Fruit fly (Drosophila melanogaster) whole organism, embryonic: ENCODE measurements around the gene caz.

ENCODE experiments used
- Atf6 ChIP-seq: fragments of 200-800 bp; sonication (Bioruptor generic); IDR thresholded peaks from 2 replicates; pipeline ENCODE4 v1.3.6; 2022; ENCODE audit warnings: missing biosample characterization, missing genetic modification characterization
- B-H2 ChIP-seq: fragments of 200-800 bp; sonication (Bioruptor generic); optimal IDR thresholded peaks from 2 replicates; lab custom pipeline; 2018; ENCODE audit warnings: missing biosample characterization, mild to moderate bottlenecking, missing genetic modification characterization
- CG10267 ChIP-seq: fragments of 200-800 bp; sonication (Bioruptor generic); optimal IDR thresholded peaks from 2 replicates; lab custom pipeline; 2018; ENCODE audit warnings: missing biosample characterization, mild to moderate bottlenecking, missing genetic modification characterization, moderate library complexity
- CG10431 ChIP-seq: fragments of 200-800 bp; sonication (Bioruptor generic); optimal IDR thresholded peaks from 3 replicates; lab custom pipeline; 2018; ENCODE audit warnings: missing biosample characterization, mild to moderate bottlenecking, missing genetic modification characterization
- CG10565 ChIP-seq: fragments of 200-800 bp; sonication (Bioruptor generic); optimal IDR thresholded peaks from 3 replicates; lab custom pipeline; 2016; ENCODE audit warnings: missing biosample characterization, mild to moderate bottlenecking, missing genetic modification characterization
- CG11247 ChIP-seq: fragments of 200-800 bp; sonication (Bioruptor generic); IDR thresholded peaks from 2 replicates; pipeline ENCODE4 v1.3.6; 2022; ENCODE audit warnings: missing biosample characterization, missing genetic modification characterization
- CG12391 ChIP-seq: fragments of 200-800 bp; sonication (Bioruptor generic); optimal IDR thresholded peaks from 3 replicates; lab custom pipeline; 2018; ENCODE audit warnings: missing biosample characterization, mild to moderate bottlenecking, missing genetic modification characterization, moderate library complexity
- CG14710 ChIP-seq: fragments of 200-800 bp; sonication (Bioruptor generic); optimal IDR thresholded peaks from 3 replicates; lab custom pipeline; 2019; ENCODE audit warnings: missing biosample characterization, mild to moderate bottlenecking, missing genetic modification characterization, moderate library complexity
- CG14860 ChIP-seq: fragments of 200-800 bp; sonication (Bioruptor generic); IDR thresholded peaks from 3 replicates; pipeline ENCODE4 v1.3.6; 2022; ENCODE audit warnings: missing biosample characterization, missing genetic modification characterization; ENCODE audit not compliant: partially characterized antibody
- CG2199 ChIP-seq: fragments of 200-800 bp; sonication (Bioruptor generic); IDR thresholded peaks from 3 replicates; pipeline ENCODE4 v1.3.6; 2022; ENCODE audit warnings: missing biosample characterization, missing genetic modification characterization
- CG2202 ChIP-seq: fragments of 200-800 bp; sonication (Bioruptor generic); optimal IDR thresholded peaks from 2 replicates; lab custom pipeline; 2018; ENCODE audit warnings: missing biosample characterization, mild to moderate bottlenecking, missing genetic modification characterization
- CG32532 ChIP-seq: fragments of 200-800 bp; sonication (Bioruptor generic); IDR thresholded peaks from 2 replicates; pipeline ENCODE4 v1.3.6; 2022; ENCODE audit warnings: missing biosample characterization, missing genetic modification characterization
- CG5245 ChIP-seq: fragments of 200-800 bp; sonication (Bioruptor generic); optimal IDR thresholded peaks from 3 replicates; lab custom pipeline; 2016; ENCODE audit warnings: missing biosample characterization, missing genetic modification characterization
- CG7372 ChIP-seq: fragments of 200-800 bp; sonication (Bioruptor generic); IDR thresholded peaks from 2 replicates; pipeline ENCODE4 v1.3.6; 2022; ENCODE audit warnings: missing biosample characterization, missing genetic modification characterization
- CG9727 ChIP-seq: fragments of 200-800 bp; sonication (Bioruptor generic); optimal IDR thresholded peaks from 3 replicates; lab custom pipeline; 2017; ENCODE audit warnings: missing biosample characterization, mild to moderate bottlenecking, missing genetic modification characterization
- D19A ChIP-seq: fragments of 200-800 bp; optimal IDR thresholded peaks from 3 replicates; lab custom pipeline; 2019; ENCODE audit warnings: missing biosample characterization, mild to moderate bottlenecking, missing genetic modification characterization, moderate library complexity
- Dll ChIP-seq: fragments of 200-800 bp; sonication (Bioruptor generic); IDR thresholded peaks from 4 replicates; pipeline ENCODE4 v1.3.6; 2022; ENCODE audit warnings: missing biosample characterization, missing genetic modification characterization; ENCODE audit not compliant: partially characterized antibody
- Dp ChIP-seq: fragments of 200-800 bp; sonication (Bioruptor generic); optimal IDR thresholded peaks from 2 replicates; lab custom pipeline; 2018; ENCODE audit warnings: missing biosample characterization, mild to moderate bottlenecking, missing genetic modification characterization, moderate library complexity
- HLH4C ChIP-seq: fragments of 200-800 bp; sonication (Bioruptor generic); IDR thresholded peaks from 3 replicates; pipeline ENCODE4 v1.3.6; 2022; ENCODE audit warnings: missing biosample characterization, missing genetic modification characterization; ENCODE audit not compliant: partially characterized antibody
- HmgZ ChIP-seq: fragments of 200-800 bp; sonication (Bioruptor generic); optimal IDR thresholded peaks from 2 replicates; lab custom pipeline; 2018; ENCODE audit warnings: missing biosample characterization, mild to moderate bottlenecking, missing genetic modification characterization
- Hr51 ChIP-seq, 2 experiments: fragments of 200-800 bp; sonication (Bioruptor generic); optimal IDR thresholded peaks; 2 replicates in 1 of 2; 3 replicates in 1 of 2; lab custom pipeline; 2016 to 2018; ENCODE audit warnings: missing biosample characterization in 2 of 2, missing genetic modification characterization in 2 of 2, mild to moderate bottlenecking in 1 of 2, moderate library complexity in 1 of 2
- MESR4 ChIP-seq: fragments of 200-800 bp; sonication (Bioruptor generic); optimal IDR thresholded peaks from 2 replicates; lab custom pipeline; 2018; ENCODE audit warnings: missing biosample characterization, mild to moderate bottlenecking, missing genetic modification characterization, moderate library complexity
- Neu2 ChIP-seq: fragments of 200-800 bp; sonication (Bioruptor generic); optimal IDR thresholded peaks from 3 replicates; lab custom pipeline; 2016; ENCODE audit warnings: missing biosample characterization, missing genetic modification characterization, borderline replicate concordance
- Opbp ChIP-seq: fragments of 200-800 bp; sonication (Bioruptor generic); IDR thresholded peaks from 3 replicates; pipeline ENCODE4 v1.3.6; 2022; ENCODE audit warnings: missing biosample characterization, missing genetic modification characterization; ENCODE audit not compliant: partially characterized antibody
- Pdp1 ChIP-seq, 2 experiments: fragments of 200-800 bp; sonication (Bioruptor generic); optimal IDR thresholded peaks; 3 replicates each; lab custom pipeline; 2016; ENCODE audit warnings: missing biosample characterization in 2 of 2, missing genetic modification characterization in 2 of 2, mild to moderate bottlenecking in 1 of 2, moderate library complexity in 1 of 2
- Rfx ChIP-seq: fragments of 200-800 bp; sonication (Bioruptor generic); IDR thresholded peaks from 2 replicates; pipeline ENCODE4 v1.3.6; 2022; ENCODE audit warnings: missing biosample characterization, missing genetic modification characterization
- Sin3A ChIP-seq: fragments of >200 bp; optimal IDR thresholded peaks from 2 replicates; lab custom pipeline; 2018
- Sry-δ ChIP-seq: fragments of 200-800 bp; sonication (Bioruptor generic); optimal IDR thresholded peaks from 2 replicates; lab custom pipeline; 2016; ENCODE audit warnings: missing biosample characterization, missing genetic modification characterization
- Stat92E ChIP-seq, 3 experiments: fragments of >200 bp in 2 of 3; fragments of 200-800 bp in 1 of 3; sonication (Bioruptor generic) in 1 of 3; optimal IDR thresholded peaks; 2 replicates each; lab custom pipeline; 2017 to 2019; ENCODE audit warnings: missing biosample characterization in 3 of 3, missing genetic modification characterization in 3 of 3, mild to moderate bottlenecking in 1 of 3, moderate library complexity in 1 of 3
- amos ChIP-seq: fragments of 200-800 bp; sonication (Bioruptor generic); IDR thresholded peaks from 2 replicates; pipeline ENCODE4 v1.3.6; 2022; ENCODE audit warnings: missing biosample characterization, missing genetic modification characterization; ENCODE audit not compliant: partially characterized antibody
- bab2 ChIP-seq: fragments of 200-800 bp; sonication (Bioruptor generic); optimal IDR thresholded peaks from 2 replicates; lab custom pipeline; 2016; ENCODE audit warnings: missing biosample characterization, missing genetic modification characterization
- corto ChIP-seq: fragments of 200-800 bp; sonication (Bioruptor generic); optimal IDR thresholded peaks from 2 replicates; lab custom pipeline; 2016; ENCODE audit warnings: missing biosample characterization, mild to moderate bottlenecking, missing genetic modification characterization, moderate library complexity
- crp ChIP-seq, 2 experiments: fragments of 200-800 bp; sonication (Bioruptor generic); optimal IDR thresholded peaks; 2 replicates in 1 of 2; 3 replicates in 1 of 2; lab custom pipeline; 2017; ENCODE audit warnings: missing biosample characterization in 2 of 2, missing genetic modification characterization in 2 of 2, mild to moderate bottlenecking in 1 of 2, moderate library complexity in 1 of 2
- gcm ChIP-seq: fragments of 200-800 bp; sonication (Bioruptor generic); optimal IDR thresholded peaks from 2 replicates; lab custom pipeline; 2019; ENCODE audit warnings: missing biosample characterization, mild to moderate bottlenecking, missing genetic modification characterization, moderate library complexity
- ind ChIP-seq: fragments of 200-800 bp; sonication (Bioruptor generic); optimal IDR thresholded peaks from 3 replicates; lab custom pipeline; 2016; ENCODE audit warnings: missing biosample characterization, missing genetic modification characterization
- knrl ChIP-seq: fragments of 200-800 bp; sonication (Bioruptor generic); IDR thresholded peaks from 3 replicates; pipeline ENCODE4 v1.3.6; 2022; ENCODE audit warnings: missing biosample characterization, missing genetic modification characterization; ENCODE audit not compliant: partially characterized antibody
- lmd ChIP-seq: fragments of 200-800 bp; sonication (Bioruptor generic); IDR thresholded peaks from 2 replicates; pipeline ENCODE4 v1.3.6; 2022; ENCODE audit warnings: missing biosample characterization, missing genetic modification characterization
- nerfin-2 ChIP-seq: fragments of 200-800 bp; sonication (Bioruptor generic); IDR thresholded peaks from 2 replicates; pipeline ENCODE4 v1.3.6; 2022; ENCODE audit warnings: missing biosample characterization, missing genetic modification characterization; ENCODE audit not compliant: partially characterized antibody
- nom ChIP-seq: fragments of 200-800 bp; sonication (Bioruptor generic); optimal IDR thresholded peaks from 2 replicates; lab custom pipeline; 2017; ENCODE audit warnings: missing biosample characterization, missing genetic modification characterization, mild to moderate bottlenecking, moderate library complexity, missing genetic modification reagents
- prd ChIP-seq, 3 experiments: fragments of >200 bp in 2 of 3; fragments of 200-800 bp in 1 of 3; sonication (Bioruptor generic) in 1 of 3; optimal IDR thresholded peaks in 2 of 3; IDR thresholded peaks in 1 of 3; 2 replicates in 2 of 3; 3 replicates in 1 of 3; pipeline versions ENCODE4 v1.3.6 to Lab custom; 2017 to 2022; ENCODE audit warnings: missing biosample characterization in 1 of 3, missing genetic modification characterization in 1 of 3
- salm ChIP-seq: fragments of 200-800 bp; sonication (Bioruptor generic); optimal IDR thresholded peaks from 2 replicates; lab custom pipeline; 2018; ENCODE audit warnings: missing biosample characterization, mild to moderate bottlenecking, missing genetic modification characterization
- sc ChIP-seq, 3 experiments: fragments of >200 bp in 2 of 3; fragments of 200-800 bp in 1 of 3; sonication (Bioruptor generic) in 1 of 3; optimal IDR thresholded peaks; 2 replicates in 2 of 3; 3 replicates in 1 of 3; lab custom pipeline; 2017; ENCODE audit warnings: mild to moderate bottlenecking in 1 of 3, missing biosample characterization in 1 of 3, missing genetic modification characterization in 1 of 3, missing genetic modification reagents in 1 of 3
- sens ChIP-seq: fragments of 200-800 bp; sonication (Bioruptor generic); peaks from one replicate; lab custom pipeline; 2016; ENCODE audit warnings: missing biosample characterization, missing genetic modification characterization
- tgo ChIP-seq: fragments of 200-800 bp; sonication (Bioruptor generic); IDR thresholded peaks from 3 replicates; pipeline ENCODE4 v1.3.6; 2022; ENCODE audit warnings: missing biosample characterization, missing genetic modification characterization
- unpg ChIP-seq: fragments of 200-800 bp; sonication (Bioruptor generic); optimal IDR thresholded peaks from 3 replicates; lab custom pipeline; 2018; ENCODE audit warnings: missing biosample characterization, mild to moderate bottlenecking, missing genetic modification characterization, moderate library complexity
- vnd ChIP-seq: fragments of 200-800 bp; sonication (Bioruptor generic); IDR thresholded peaks from 3 replicates; pipeline ENCODE4 v1.3.6; 2022; ENCODE audit warnings: missing biosample characterization, missing genetic modification characterization; ENCODE audit not compliant: partially characterized antibody
- zen2 ChIP-seq: fragments of 200-800 bp; sonication (Bioruptor generic); IDR thresholded peaks from 3 replicates; pipeline ENCODE4 v1.3.6; 2022; ENCODE audit warnings: missing biosample characterization, missing genetic modification characterization; ENCODE audit not compliant: partially characterized antibody
- zfh2 ChIP-seq: fragments of 200-800 bp; sonication (Bioruptor generic); optimal IDR thresholded peaks from 2 replicates; lab custom pipeline; 2016; ENCODE audit warnings: missing biosample characterization, missing genetic modification characterization

caz gene

DNA sequence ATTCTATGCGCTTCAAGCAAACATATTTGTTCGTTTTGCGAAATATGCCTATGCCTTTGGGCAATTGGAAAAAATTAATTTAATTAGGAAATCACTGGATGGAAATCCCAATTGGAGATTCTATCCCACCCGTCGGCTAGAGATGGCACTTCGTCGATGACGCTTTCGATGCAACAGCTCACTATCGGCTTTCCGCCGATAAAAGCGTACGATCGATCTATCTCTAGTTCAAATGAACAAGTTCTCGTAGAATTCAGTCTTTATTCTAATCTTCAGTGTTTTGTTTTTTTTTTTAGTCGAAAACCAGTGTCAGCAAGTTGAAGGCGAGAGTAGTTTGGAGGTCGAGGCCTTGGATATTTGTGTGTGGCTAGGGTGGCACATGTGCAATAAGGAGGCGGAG lies 34.5 kb downstream of the caz start, which contains the start of the genes CG9917 and CG32579 (continued):
- TF ChIP-seq CG14860 (GFP tag; lab: Robert Waterston, UW) = peak; percentile 68; the same call in 2 of the 3 replicates
- TF ChIP-seq Rfx (GFP tag; lab: Robert Waterston, UW) = peak; percentile 38; the same call in 1 of the 2 replicates
- TF ChIP-seq prd (optimal IDR thresholded peaks at IDR 0.05; lab: Kevin White, UChicago) = no peak
- TF ChIP-seq prd (GFP tag; IDR thresholded peaks at IDR 0.05; lab: Robert Waterston, UW) = no peak
- peak; percentile 67 for TF ChIP-seq HmgZ
- peak; percentile 34 for TF ChIP-seq MESR4 (GFP tag; lab: Kevin White, UChicago)
- no peak for TF ChIP-seq bab2
- peak; percentile 72 for TF ChIP-seq sens (GFP tag; lab: Kevin White, UChicago)
- TF ChIP-seq gcm (GFP tag; lab: Kevin White, UChicago) = no peak
- TF ChIP-seq Dp = peak; percentile 62
- no peak for TF ChIP-seq CG11247 (GFP tag; lab: Robert Waterston, UW)
- TF ChIP-seq CG32532 (GFP tag; lab: Robert Waterston, UW) = no peak
- no peak for TF ChIP-seq CG2199
- TF ChIP-seq CG5245 (GFP tag; lab: Kevin White, UChicago) = no peak
- no peak for TF ChIP-seq corto (GFP tag; lab: Kevin White, UChicago)
- no peak for TF ChIP-seq CG7372 (GFP tag; lab: Robert Waterston, UW)
- TF ChIP-seq zfh2 (GFP tag; lab: Kevin White, UChicago) = no peak
- TF ChIP-seq CG14710 (tag; lab: Kevin White, UChicago) = peak; percentile 5
- TF ChIP-seq nerfin-2 = peak; percentile 78
- TF ChIP-seq Pdp1 (GFP tag; optimal IDR thresholded peaks at IDR 0.05; lab: Kevin White, UChicago) = peak in 1 of 2 experiments; percentile 6
- TF ChIP-seq crp (GFP tag; optimal IDR thresholded peaks at IDR 0.05; lab: Kevin White, UChicago) = no peak
- TF ChIP-seq Sry-δ (GFP tag; lab: Kevin White, UChicago) = peak; percentile 93
- no peak for TF ChIP-seq Stat92E (GFP tag; optimal IDR thresholded peaks at IDR 0.05; lab: Kevin White, UChicago)
- TF ChIP-seq Opbp (GFP tag; lab: Robert Waterston, UW) = peak; percentile 89; the same call in 2 of the 3 replicates
- peak; percentile 86 for TF ChIP-seq amos (GFP tag; lab: Robert Waterston, UW)
- TF ChIP-seq CG2202 (tag; lab: Kevin White, UChicago) = no peak
- TF ChIP-seq salm = no peak
- TF ChIP-seq D19A (tag; lab: Kevin White, UChicago) = no peak
- no peak for TF ChIP-seq Hr51 (GFP tag; optimal IDR thresholded peaks at IDR 0.05; lab: Kevin White, UChicago)
- peak; percentile 32 for TF ChIP-seq Sin3A (lab: Kevin White, UChicago)
- TF ChIP-seq knrl = peak; percentile 76
- TF ChIP-seq Neu2 = peak; percentile 69
- no peak for TF ChIP-seq unpg
- no peak for TF ChIP-seq CG9727
- no peak for TF ChIP-seq sc (optimal IDR thresholded peaks at IDR 0.05; lab: Kevin White, UChicago)
- no peak for TF ChIP-seq sc (GFP tag; optimal IDR thresholded peaks at IDR 0.05; lab: Kevin White, UChicago)
- TF ChIP-seq zen2 = peak; percentile 73; the same call in 2 of the 3 replicates
- TF ChIP-seq CG10431 (GFP tag; lab: Kevin White, UChicago) = no peak
- TF ChIP-seq CG10267 = peak; percentile 12
- no peak for TF ChIP-seq ind
- TF ChIP-seq B-H2 (GFP tag; lab: Kevin White, UChicago) = peak; percentile 7
- TF ChIP-seq tgo (GFP tag; lab: Robert Waterston, UW) = no peak
- peak; percentile 65; the same call in 2 of the 3 replicates for TF ChIP-seq vnd (GFP tag; lab: Robert Waterston, UW)
- no peak for TF ChIP-seq lmd
- TF ChIP-seq CG10565 (GFP tag; lab: Kevin White, UChicago) = no peak
- TF ChIP-seq nom (GFP tag; lab: Kevin White, UChicago) = peak; percentile 34
- peak; percentile 77 for TF ChIP-seq Dll (GFP tag; lab: Robert Waterston, UW)
- TF ChIP-seq HLH4C (GFP tag; lab: Robert Waterston, UW) = peak; percentile 82
- no peak for TF ChIP-seq CG12391
- TF ChIP-seq Atf6 = no peak
